Worm (Caenorhabditis elegans) whole organism, L2 larva: Measurements from ENCODE around the gene ZK930.2.

Experiments
- C34F6.9 ChIP-seq: fragments of 150-350 bp; optimal IDR thresholded peaks from 2 replicates; lab custom pipeline; 2014; ENCODE audit warnings: missing biosample characterization, missing genetic modification characterization
- F13H6.1 ChIP-seq: sonication (generic microtip); optimal IDR thresholded peaks from 2 replicates; lab custom pipeline; 2016; ENCODE audit warnings: missing genetic modification characterization, missing compliant biosample characterization
- R02D3.7 ChIP-seq: fragments of 150-350 bp; optimal IDR thresholded peaks from 2 replicates; lab custom pipeline; 2014; ENCODE audit warnings: missing biosample characterization, missing genetic modification characterization
- Y55F3AM.14 ChIP-seq: fragments of 200-800 bp; sonication (Bioruptor generic); optimal IDR thresholded peaks from 2 replicates; lab custom pipeline; 2018; ENCODE audit warnings: mild to moderate bottlenecking, missing genetic modification characterization, missing compliant biosample characterization
- ZK546.5 ChIP-seq: sonication (generic microtip); optimal IDR thresholded peaks from 2 replicates; lab custom pipeline; 2017; ENCODE audit warnings: missing biosample characterization, missing genetic modification characterization
- alr-1 ChIP-seq: fragments of 150-350 bp; optimal IDR thresholded peaks from 2 replicates; lab custom pipeline; 2014; ENCODE audit warnings: missing biosample characterization, missing genetic modification characterization
- aly-2 ChIP-seq: fragments of 150-350 bp; optimal IDR thresholded peaks from 2 replicates; lab custom pipeline; 2014; ENCODE audit warnings: missing biosample characterization, missing genetic modification characterization
- ama-1 ChIP-seq: fragments of 150-350 bp; optimal IDR thresholded peaks from 2 replicates; lab custom pipeline; 2018; ENCODE audit warnings: inconsistent platforms
- blmp-1 ChIP-seq: sonication (generic microtip); optimal IDR thresholded peaks from 2 replicates; lab custom pipeline; 2017; ENCODE audit warnings: missing genetic modification characterization, mild to moderate bottlenecking, missing compliant biosample characterization, antibody characterized with exemption, moderate library complexity; ENCODE audit not compliant: insufficient read depth
- ceh-16 ChIP-seq: fragments of 150-350 bp; optimal IDR thresholded peaks from 2 replicates; lab custom pipeline; 2014; ENCODE audit warnings: missing biosample characterization, missing genetic modification characterization
- ceh-82 ChIP-seq: fragments of 150-350 bp; optimal IDR thresholded peaks from 2 replicates; lab custom pipeline; 2014; ENCODE audit warnings: missing biosample characterization, missing genetic modification characterization
- crh-2 ChIP-seq: sonication (generic microtip); optimal IDR thresholded peaks from 2 replicates; lab custom pipeline; 2017; ENCODE audit warnings: missing biosample characterization, missing genetic modification characterization
- dmd-4 ChIP-seq: sonication (generic microtip); optimal IDR thresholded peaks from 2 replicates; lab custom pipeline; 2017; ENCODE audit warnings: missing biosample characterization, missing genetic modification characterization
- egl-27 ChIP-seq: sonication (generic microtip); optimal IDR thresholded peaks from 3 replicates; lab custom pipeline; 2017; ENCODE audit warnings: missing biosample characterization, missing genetic modification reagents, missing genetic modification characterization
- elt-1 ChIP-seq: fragments of 150-350 bp; optimal IDR thresholded peaks from 2 replicates; lab custom pipeline; 2014; ENCODE audit warnings: missing biosample characterization, missing genetic modification characterization
- elt-3 ChIP-seq: sonication (generic microtip); optimal IDR thresholded peaks from 2 replicates; lab custom pipeline; 2017; ENCODE audit warnings: missing biosample characterization, missing genetic modification characterization
- gmeb-1 ChIP-seq: fragments of 150-350 bp; optimal IDR thresholded peaks from 2 replicates; lab custom pipeline; 2014; ENCODE audit warnings: missing biosample characterization, missing genetic modification characterization
- lin-11 ChIP-seq: fragments of 150-350 bp; sonication (generic microtip); optimal IDR thresholded peaks from 2 replicates; lab custom pipeline; 2014; ENCODE audit warnings: missing biosample characterization, missing genetic modification characterization, inconsistent platforms, mixed read lengths
- lin-13 ChIP-seq: fragments of 150-350 bp; optimal IDR thresholded peaks from 2 replicates; lab custom pipeline; 2014; ENCODE audit warnings: missing biosample characterization, missing genetic modification reagents, missing genetic modification characterization
- lsy-2 ChIP-seq, 2 experiments: fragments of 150-350 bp in 1 of 2; sonication (generic microtip) in 1 of 2; optimal IDR thresholded peaks; 2 replicates each; lab custom pipeline; 2014 to 2017; ENCODE audit warnings: missing biosample characterization in 2 of 2, missing genetic modification characterization in 2 of 2
- mab-5 ChIP-seq: fragments of 150-350 bp; optimal IDR thresholded peaks from 2 replicates; lab custom pipeline; 2014; ENCODE audit warnings: missing biosample characterization, missing genetic modification characterization
- mbf-1 ChIP-seq: sonication (generic microtip); optimal IDR thresholded peaks from 2 replicates; lab custom pipeline; 2017; ENCODE audit warnings: missing biosample characterization, missing genetic modification characterization
- nhr-10 ChIP-seq: sonication (generic microtip); optimal IDR thresholded peaks from 2 replicates; lab custom pipeline; 2017; ENCODE audit warnings: missing biosample characterization, missing genetic modification characterization
- nhr-11 ChIP-seq: fragments of 150-350 bp; optimal IDR thresholded peaks from 2 replicates; lab custom pipeline; 2014; ENCODE audit warnings: missing biosample characterization, missing genetic modification characterization
- nhr-12 ChIP-seq: fragments of 150-350 bp; optimal IDR thresholded peaks from 2 replicates; lab custom pipeline; 2014; ENCODE audit warnings: missing biosample characterization, missing genetic modification characterization
- nhr-129 ChIP-seq: fragments of 150-350 bp; optimal IDR thresholded peaks from 2 replicates; lab custom pipeline; 2014; ENCODE audit warnings: missing biosample characterization, missing genetic modification characterization
- nhr-21 ChIP-seq: fragments of 150-350 bp; optimal IDR thresholded peaks from 2 replicates; lab custom pipeline; 2014; ENCODE audit warnings: missing biosample characterization, missing genetic modification characterization
- nhr-25 ChIP-seq: fragments of 150-350 bp; sonication (generic microtip); optimal IDR thresholded peaks from 3 replicates; lab custom pipeline; 2014; ENCODE audit warnings: missing biosample characterization, missing genetic modification characterization
- nhr-6 ChIP-seq: fragments of 150-350 bp; optimal IDR thresholded peaks from 2 replicates; lab custom pipeline; 2014; ENCODE audit warnings: missing biosample characterization, missing genetic modification characterization
- nhr-77 ChIP-seq: fragments of 150-350 bp; optimal IDR thresholded peaks from 2 replicates; lab custom pipeline; 2014; ENCODE audit warnings: missing biosample characterization, missing genetic modification characterization
- peb-1 ChIP-seq: fragments of 150-350 bp; optimal IDR thresholded peaks from 2 replicates; lab custom pipeline; 2014; ENCODE audit warnings: missing biosample characterization, missing genetic modification characterization
- sem-4 ChIP-seq: fragments of 150-350 bp; optimal IDR thresholded peaks from 2 replicates; lab custom pipeline; 2014; ENCODE audit warnings: missing biosample characterization, missing genetic modification reagents, missing genetic modification characterization
- sma-3 ChIP-seq: sonication (generic microtip); optimal IDR thresholded peaks from 2 replicates; lab custom pipeline; 2016; ENCODE audit warnings: missing genetic modification reagents, missing genetic modification characterization, missing compliant biosample characterization
- snpc-4 ChIP-seq: fragments of 150-350 bp; optimal IDR thresholded peaks from 2 replicates; lab custom pipeline; 2014; ENCODE audit warnings: missing biosample characterization, missing genetic modification characterization
- unc-55 ChIP-seq: fragments of 150-350 bp; sonication (generic microtip); optimal IDR thresholded peaks from 3 replicates; lab custom pipeline; 2014; ENCODE audit warnings: missing biosample characterization, missing genetic modification reagents, missing genetic modification characterization
- ztf-1 ChIP-seq: fragments of 200-800 bp; sonication (Bioruptor generic); conservative IDR thresholded peaks from 2 replicates; pipeline ENCODE4 v1.3.6; 2022; ENCODE audit warnings: missing genetic modification characterization, missing compliant biosample characterization
- ztf-11 ChIP-seq: sonication (generic microtip); optimal IDR thresholded peaks from 2 replicates; lab custom pipeline; 2017; ENCODE audit warnings: missing biosample characterization, missing genetic modification characterization
- ztf-4 ChIP-seq: fragments of 150-350 bp; optimal IDR thresholded peaks from 2 replicates; lab custom pipeline; 2014; ENCODE audit warnings: missing biosample characterization, missing genetic modification characterization

The ZK930.2 gene

DNA sequence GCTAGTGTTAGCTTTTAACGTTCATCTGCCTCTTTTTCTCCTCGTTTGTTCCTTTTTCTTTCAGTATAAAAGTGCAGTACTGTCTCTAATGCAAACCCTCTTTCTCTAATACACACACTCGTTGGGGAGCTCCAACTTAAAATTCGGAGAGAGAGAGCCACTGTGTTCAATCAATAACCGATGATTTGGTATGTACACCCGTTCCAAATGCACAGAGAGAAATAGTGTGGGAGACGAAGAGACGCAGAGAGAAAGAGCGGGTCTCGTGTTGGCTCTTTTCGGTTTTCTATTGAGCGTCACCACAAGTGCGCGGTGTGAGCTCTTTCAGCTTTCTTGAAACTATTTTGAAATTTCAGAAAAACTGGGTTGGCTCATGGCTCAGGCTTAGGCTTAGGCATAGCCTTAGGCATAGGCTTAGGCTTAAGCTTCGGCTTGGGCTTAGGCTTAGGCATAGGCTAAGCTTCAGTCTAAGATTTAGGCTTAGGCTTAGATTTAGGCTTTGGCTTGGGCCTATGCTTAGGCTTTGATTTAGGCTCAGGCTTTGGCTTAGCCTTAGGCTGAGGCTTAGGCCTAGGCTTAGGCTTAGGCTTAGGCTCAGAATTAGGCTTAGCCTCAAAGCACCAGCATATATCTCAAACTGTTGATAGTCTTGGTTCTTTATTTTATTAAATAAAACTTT, 30.5 kb upstream of the ZK930.2 start:
- TF ChIP-seq lin-13 (GFP tag; lab: Kevin White, UChicago) (no peak), nhr-12 (tag; lab: Kevin White, UChicago) (no peak), unc-55 (GFP tag; lab: Kevin White, UChicago) (no peak), nhr-77 (no peak), mbf-1 (tag; lab: Kevin White, UChicago) (no peak), ztf-4 (tag; lab: Kevin White, UChicago) (no peak), alr-1 (tag; lab: Kevin White, UChicago) (no peak), ztf-1 (no peak), nhr-21 (tag; lab: Kevin White, UChicago) (no peak), nhr-25 (tag; lab: Kevin White, UChicago) (no peak), F13H6.1 (tag; lab: Kevin White, UChicago) (no peak), blmp-1 (tag; lab: Kevin White, UChicago) (no peak), sma-3 (GFP tag; lab: Kevin White, UChicago) (no peak), aly-2 (tag; lab: Kevin White, UChicago) (no peak), R02D3.7 (tag; lab: Kevin White, UChicago) (no peak), ceh-16 (tag; lab: Kevin White, UChicago) (no peak), nhr-6 (tag; lab: Kevin White, UChicago) (no peak)

DNA sequence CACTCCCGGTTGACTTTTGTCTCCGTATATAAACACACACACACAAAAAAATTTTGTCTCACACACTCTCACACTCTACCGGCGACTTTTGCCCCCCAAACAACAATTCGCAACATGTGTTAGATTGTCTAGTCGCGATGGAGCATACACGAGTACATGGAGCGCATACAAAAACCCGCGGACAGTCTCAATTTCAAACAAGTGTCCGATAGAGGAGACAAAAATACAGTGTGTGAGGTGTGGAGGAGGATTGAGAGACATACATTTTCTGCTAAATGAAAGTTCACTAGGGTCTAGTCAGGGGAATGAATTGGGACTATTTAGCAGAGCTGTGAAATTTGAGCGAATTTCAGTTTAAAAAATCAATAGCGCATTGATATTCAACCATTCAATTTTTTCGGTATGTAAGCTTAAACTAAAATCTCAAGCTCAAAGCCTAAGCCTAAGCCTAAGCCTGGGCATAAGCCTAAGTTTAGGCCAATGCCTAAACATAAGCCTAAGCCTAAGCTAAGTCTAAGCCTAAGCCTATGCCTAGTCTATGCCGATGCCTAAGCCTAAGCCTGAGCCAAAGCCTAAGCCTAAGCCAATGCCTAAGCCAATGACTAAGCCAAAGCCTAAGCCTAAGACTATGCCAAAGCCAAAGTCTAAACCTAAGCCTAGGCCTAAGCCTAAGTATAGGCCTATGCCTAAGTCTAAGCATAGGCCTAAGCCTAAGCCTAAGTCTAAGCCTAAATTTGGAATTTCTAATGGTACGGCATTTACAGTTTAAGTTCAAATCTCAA, 29.7 kb upstream of the ZK930.2 start:
- TF ChIP-seq ztf-11 (tag; lab: Kevin White, UChicago) (no peak), mbf-1 (tag; lab: Kevin White, UChicago) (no peak), nhr-129 (no peak), lin-11 (no peak), crh-2 (tag; lab: Kevin White, UChicago) (no peak), lin-13 (GFP tag; lab: Kevin White, UChicago) (no peak), Y55F3AM.14 (GFP tag; lab: Kevin White, UChicago) (no peak), nhr-12 (tag; lab: Kevin White, UChicago) (no peak), alr-1 (tag; lab: Kevin White, UChicago) (no peak), F13H6.1 (tag; lab: Kevin White, UChicago) (no peak), lsy-2 (tag; optimal IDR thresholded peaks at IDR 0.05; lab: Kevin White, UChicago) (no peak), aly-2 (tag; lab: Kevin White, UChicago) (no peak), elt-3 (no peak), C34F6.9 (no peak), sem-4 (tag; lab: Kevin White, UChicago) (no peak), sma-3 (GFP tag; lab: Kevin White, UChicago) (no peak), gmeb-1 (no peak), nhr-6 (tag; lab: Kevin White, UChicago) (no peak), ceh-82 (no peak), ZK546.5 (tag; lab: Kevin White, UChicago) (no peak)

DNA sequence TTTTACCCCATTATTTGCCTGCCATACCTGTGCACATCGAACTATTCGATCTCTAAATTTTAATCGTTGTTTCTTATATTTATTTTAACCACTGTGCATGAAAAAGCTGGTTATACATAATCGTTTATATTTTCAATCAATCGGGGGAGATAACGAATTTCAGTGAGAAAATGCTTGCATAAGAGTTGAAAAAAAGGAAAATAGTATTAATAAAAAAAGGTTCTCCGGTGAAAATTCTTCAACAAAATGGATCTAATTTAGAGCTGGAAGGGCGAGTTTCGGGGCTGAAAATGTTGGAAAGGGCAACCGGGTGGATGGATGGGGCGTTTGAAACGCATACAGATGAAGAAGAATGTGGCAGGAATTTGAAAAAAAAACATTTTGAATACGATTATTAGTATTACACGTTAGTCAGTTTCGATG, 24.3 kb upstream of the ZK930.2 start:
- no peak for TF ChIP-seq Y55F3AM.14 (GFP tag; lab: Kevin White, UChicago)
- TF ChIP-seq ztf-4 (tag; lab: Kevin White, UChicago), result no peak
- TF ChIP-seq crh-2 (tag; lab: Kevin White, UChicago), result no peak
- no peak for TF ChIP-seq peb-1
- TF ChIP-seq elt-1 (tag; lab: Kevin White, UChicago), result no peak
- TF ChIP-seq dmd-4 (tag; lab: Kevin White, UChicago), result no peak
- TF ChIP-seq lin-13 (GFP tag; lab: Kevin White, UChicago), result no peak
- no peak for TF ChIP-seq egl-27 (tag; lab: Kevin White, UChicago)
- TF ChIP-seq mab-5, result no peak
- no peak for TF ChIP-seq nhr-12 (tag; lab: Kevin White, UChicago)
- TF ChIP-seq sma-3 (GFP tag; lab: Kevin White, UChicago), result no peak
- no peak for TF ChIP-seq nhr-129
- TF ChIP-seq nhr-11 (tag; lab: Kevin White, UChicago), result no peak
- no peak for TF ChIP-seq nhr-21 (tag; lab: Kevin White, UChicago)
- no peak for TF ChIP-seq sem-4 (tag; lab: Kevin White, UChicago)
- TF ChIP-seq snpc-4 (tag; lab: Kevin White, UChicago), result no peak
- no peak for TF ChIP-seq ztf-11 (tag; lab: Kevin White, UChicago)
- no peak for TF ChIP-seq ama-1 (lab: Kevin White, UChicago)
- TF ChIP-seq blmp-1 (tag; lab: Kevin White, UChicago), result no peak
- TF ChIP-seq nhr-10 (tag; lab: Kevin White, UChicago), result no peak
